Fruit fly (Drosophila melanogaster) whole organism, wandering third instar larva: Measurements from ENCODE around the gene CAH9.
A peak's percentile ranks its signal among the peaks of the same experiment; 100 is the strongest.

Source experiments
- Abd-B ChIP-seq: fragments of >200 bp; optimal IDR thresholded peaks from 2 replicates; lab custom pipeline; 2017; ENCODE audit warnings: missing biosample characterization, missing genetic modification characterization
- CG32264 ChIP-seq: fragments of 200-800 bp; sonication (Bioruptor generic); optimal IDR thresholded peaks from 2 replicates; lab custom pipeline; 2016; ENCODE audit warnings: missing biosample characterization, missing genetic modification characterization
- CG9705 ChIP-seq: fragments of 200-800 bp; sonication (Bioruptor generic); optimal IDR thresholded peaks from 2 replicates; lab custom pipeline; 2018; ENCODE audit warnings: missing biosample characterization, mild to moderate bottlenecking, missing genetic modification characterization
- CrebA ChIP-seq: fragments of 200-800 bp; sonication (Bioruptor generic); optimal IDR thresholded peaks from 2 replicates; lab custom pipeline; 2016; ENCODE audit warnings: missing biosample characterization, mild to moderate bottlenecking, missing genetic modification characterization, borderline replicate concordance
- Dfd ChIP-seq: fragments of >200 bp; optimal IDR thresholded peaks from 2 replicates; lab custom pipeline; 2017; ENCODE audit warnings: missing biosample characterization, missing genetic modification characterization
- Dif ChIP-seq: fragments of 200-275, 200-300 bp; sonication (Bioruptor generic); optimal IDR thresholded peaks from 2 replicates; lab custom pipeline; 2018; ENCODE audit warnings: missing biosample characterization, missing genetic modification characterization; ENCODE audit not compliant: partially characterized antibody
- GATAd ChIP-seq: sonication (Bioruptor generic); optimal IDR thresholded peaks from 2 replicates; lab custom pipeline; 2016; ENCODE audit warnings: missing biosample characterization, missing genetic modification characterization
- HLH106 ChIP-seq: fragments of 200-800 bp; optimal IDR thresholded peaks from 3 replicates; lab custom pipeline; 2019; ENCODE audit warnings: missing biosample characterization, mild to moderate bottlenecking, missing genetic modification characterization, moderate library complexity
- Hnf4 ChIP-seq: fragments of 200-800 bp; sonication (Bioruptor generic); optimal IDR thresholded peaks from 2 replicates; lab custom pipeline; 2016; ENCODE audit warnings: missing biosample characterization, mild to moderate bottlenecking, missing genetic modification characterization
- Hr78 ChIP-seq: fragments of >200 bp; optimal IDR thresholded peaks from 2 replicates; lab custom pipeline; 2017; ENCODE audit warnings: missing biosample characterization, missing genetic modification characterization
- Hr83 ChIP-seq: fragments of 200-300 bp; sonication (Bioruptor generic); optimal IDR thresholded peaks from 2 replicates; lab custom pipeline; 2016; ENCODE audit warnings: missing biosample characterization, mild to moderate bottlenecking, missing genetic modification characterization, moderate library complexity; ENCODE audit not compliant: poor library complexity, severe bottlenecking
- Jra ChIP-seq: sonication (Bioruptor generic); optimal IDR thresholded peaks from 2 replicates; lab custom pipeline; 2016; ENCODE audit warnings: missing biosample characterization, missing genetic modification characterization
- Mio ChIP-seq: sonication (Bioruptor generic); optimal IDR thresholded peaks from 2 replicates; lab custom pipeline; 2016; ENCODE audit warnings: missing biosample characterization, missing genetic modification characterization
- Myc ChIP-seq: fragments of >200 bp; optimal IDR thresholded peaks from 2 replicates; lab custom pipeline; 2017
- N ChIP-seq: fragments of >200 bp; optimal IDR thresholded peaks from 2 replicates; lab custom pipeline; 2018; ENCODE audit warnings: missing biosample characterization, missing external identifiers, missing genetic modification characterization
- OdsH ChIP-seq: fragments of 200-800 bp; sonication (Bioruptor generic); optimal IDR thresholded peaks from 2 replicates; lab custom pipeline; 2016; ENCODE audit warnings: missing biosample characterization, mild to moderate bottlenecking, missing genetic modification characterization
- Rel ChIP-seq, 2 experiments: fragments of 200-800 bp; sonication (Bioruptor generic) in 1 of 2; optimal IDR thresholded peaks; 2 replicates in 1 of 2; 3 replicates in 1 of 2; lab custom pipeline; 2016 to 2019; ENCODE audit warnings: mild to moderate bottlenecking in 2 of 2, missing biosample characterization in 2 of 2, missing genetic modification characterization in 2 of 2, moderate library complexity in 1 of 2
- Sp1 ChIP-seq: fragments of 200-800 bp; sonication (Bioruptor generic); optimal IDR thresholded peaks from 3 replicates; lab custom pipeline; 2019; ENCODE audit warnings: missing biosample characterization, mild to moderate bottlenecking, missing genetic modification characterization, moderate library complexity
- Vsx2 ChIP-seq: fragments of 200-300, 225-300 bp; sonication (Bioruptor generic); optimal IDR thresholded peaks from 2 replicates; lab custom pipeline; 2018; ENCODE audit warnings: missing biosample characterization, missing genetic modification characterization; ENCODE audit not compliant: partially characterized antibody
- br ChIP-seq: fragments of 200-800 bp; sonication (Bioruptor generic); optimal IDR thresholded peaks from 2 replicates; lab custom pipeline; 2016; ENCODE audit warnings: missing biosample characterization, missing genetic modification characterization
- brk ChIP-seq: fragments of 200-800 bp; sonication (Bioruptor generic); optimal IDR thresholded peaks from 2 replicates; lab custom pipeline; 2016; ENCODE audit warnings: missing biosample characterization, mild to moderate bottlenecking, missing genetic modification characterization
- dl ChIP-seq, 2 experiments: fragments of 175-275, 200-275 bp in 1 of 2; fragments of 200-275 bp in 1 of 2; sonication (Bioruptor generic); optimal IDR thresholded peaks; lab custom pipeline; 2018; ENCODE audit warnings: mild to moderate bottlenecking in 2 of 2, missing biosample characterization in 2 of 2, missing genetic modification characterization in 2 of 2, moderate library complexity in 2 of 2; ENCODE audit not compliant: partially characterized antibody in 2 of 2, insufficient read depth in 1 of 2
- dmrt93B ChIP-seq: fragments of 200-800 bp; sonication (Bioruptor generic); optimal IDR thresholded peaks from 2 replicates; lab custom pipeline; 2018; ENCODE audit warnings: missing biosample characterization, mild to moderate bottlenecking, missing genetic modification characterization
- dsf ChIP-seq: sonication (Bioruptor generic); optimal IDR thresholded peaks from 2 replicates; lab custom pipeline; 2016; ENCODE audit warnings: missing biosample characterization, missing genetic modification characterization, borderline replicate concordance
- ey ChIP-seq: fragments of 200-800 bp; sonication (Bioruptor generic); optimal IDR thresholded peaks from 2 replicates; lab custom pipeline; 2016; ENCODE audit warnings: missing biosample characterization, missing genetic modification characterization
- foxo ChIP-seq, 2 experiments: fragments of 200-800 bp; sonication (Bioruptor generic); optimal IDR thresholded peaks; 2 replicates in 1 of 2; 3 replicates in 1 of 2; lab custom pipeline; 2016 to 2017; ENCODE audit warnings: missing biosample characterization in 2 of 2, missing genetic modification characterization in 2 of 2
- fru ChIP-seq: fragments of 200-800 bp; sonication (Bioruptor generic); optimal IDR thresholded peaks from 3 replicates; lab custom pipeline; 2016; ENCODE audit warnings: missing biosample characterization, mild to moderate bottlenecking, missing genetic modification characterization
- h ChIP-seq: fragments of 200-800 bp; sonication (Bioruptor generic); optimal IDR thresholded peaks from 3 replicates; lab custom pipeline; 2016; ENCODE audit warnings: missing biosample characterization, mild to moderate bottlenecking, missing genetic modification characterization
- jim ChIP-seq: fragments of 175-275, 200-325 bp; sonication (Bioruptor generic); optimal IDR thresholded peaks from 2 replicates; lab custom pipeline; 2016; ENCODE audit warnings: missing biosample characterization, mild to moderate bottlenecking, missing genetic modification characterization
- lola ChIP-seq: fragments of >200 bp; optimal IDR thresholded peaks from 2 replicates; lab custom pipeline; 2017; ENCODE audit warnings: missing biosample characterization, missing genetic modification characterization
- pan ChIP-seq: fragments of >200 bp; optimal IDR thresholded peaks from 2 replicates; lab custom pipeline; 2017
- psq ChIP-seq: fragments of 200-800 bp; sonication (Bioruptor generic); optimal IDR thresholded peaks from 3 replicates; lab custom pipeline; 2017; ENCODE audit warnings: missing biosample characterization, mild to moderate bottlenecking, missing genetic modification characterization, moderate library complexity
- rgr ChIP-seq: fragments of 200-800 bp; sonication (Bioruptor generic); optimal IDR thresholded peaks from 3 replicates; lab custom pipeline; 2016; ENCODE audit warnings: missing biosample characterization, mild to moderate bottlenecking, missing genetic modification characterization
- sage ChIP-seq: fragments of 200-800 bp; sonication (Bioruptor generic); optimal IDR thresholded peaks from 2 replicates; lab custom pipeline; 2016; ENCODE audit warnings: missing biosample characterization, mild to moderate bottlenecking, missing genetic modification characterization
- sv ChIP-seq: fragments of 200-800 bp; sonication (Bioruptor generic); optimal IDR thresholded peaks from 3 replicates; lab custom pipeline; 2016; ENCODE audit warnings: missing biosample characterization, missing genetic modification characterization
- tai ChIP-seq: sonication (Bioruptor generic); optimal IDR thresholded peaks from 2 replicates; lab custom pipeline; 2016; ENCODE audit warnings: missing biosample characterization, missing genetic modification characterization
- usp ChIP-seq: fragments of >200 bp; optimal IDR thresholded peaks from 2 replicates; lab custom pipeline; 2017; ENCODE audit warnings: missing biosample characterization, missing genetic modification characterization
- woc ChIP-seq: sonication (Bioruptor generic); optimal IDR thresholded peaks from 2 replicates; lab custom pipeline; 2016; ENCODE audit warnings: missing biosample characterization, mild to moderate bottlenecking, missing genetic modification characterization

The CAH9 gene

dm6 chr3R:27133992-27134391 is 28.0 kb upstream of the CAH9 start:
- TF ChIP-seq br (GFP tag; lab: Kevin White, UChicago) (no peak), usp (GFP tag; lab: Kevin White, UChicago) (no peak), CG32264 (GFP tag; lab: Kevin White, UChicago) (no peak), h (GFP tag; lab: Kevin White, UChicago) (no peak), Vsx2 (GFP tag; lab: Kevin White, UChicago) (no peak), Jra (GFP tag; lab: Kevin White, UChicago) (no peak), GATAd (GFP tag; lab: Kevin White, UChicago) (no peak), Hr78 (no peak), Dif (no peak), Hr83 (GFP tag; lab: Kevin White, UChicago) (no peak), lola (GFP tag; lab: Kevin White, UChicago) (no peak), rgr (GFP tag; lab: Kevin White, UChicago) (no peak), OdsH (GFP tag; lab: Kevin White, UChicago) (no peak), pan (no peak), Rel (GFP tag; optimal IDR thresholded peaks at IDR 0.05; lab: Kevin White, UChicago) (no peak), Rel (tag; optimal IDR thresholded peaks at IDR 0.05; lab: Kevin White, UChicago) (no peak), jim (GFP tag; lab: Kevin White, UChicago) (no peak), CrebA (GFP tag; lab: Kevin White, UChicago) (no peak), HLH106 (tag; lab: Kevin White, UChicago) (no peak), fru (GFP tag; lab: Kevin White, UChicago) (no peak)
- TF ChIP-seq, all 38 proteins: peak for 0

- TF ChIP-seq HLH106 (tag; lab: Kevin White, UChicago) (peak; percentile 49), Jra (GFP tag; lab: Kevin White, UChicago) (peak; percentile 89), tai (GFP tag; lab: Kevin White, UChicago) (peak; percentile 81), psq (GFP tag; lab: Kevin White, UChicago) (peak; percentile 56), dsf (GFP tag; lab: Kevin White, UChicago) (peak; percentile 40), Dif (no peak), dmrt93B (GFP tag; lab: Kevin White, UChicago) (peak; percentile 9), usp (GFP tag; lab: Kevin White, UChicago) (no peak), CG9705 (peak; percentile 53), foxo (GFP tag; optimal IDR thresholded peaks at IDR 0.05; lab: Kevin White, UChicago) (peak in 1 of 2 experiments; percentile 71), h (GFP tag; lab: Kevin White, UChicago) (peak; percentile 93), Vsx2 (GFP tag; lab: Kevin White, UChicago) (peak; percentile 91), lola (GFP tag; lab: Kevin White, UChicago) (no peak), CrebA (GFP tag; lab: Kevin White, UChicago) (no peak), Hr83 (GFP tag; lab: Kevin White, UChicago) (peak; percentile 97), ey (GFP tag; lab: Kevin White, UChicago) (peak; percentile 44), Dfd (GFP tag; lab: Kevin White, UChicago) (no peak), pan (no peak), brk (GFP tag; lab: Kevin White, UChicago) (peak; percentile 77), br (GFP tag; lab: Kevin White, UChicago) (peak; percentile 83), jim (GFP tag; lab: Kevin White, UChicago) (peak; percentile 44), sage (GFP tag; lab: Kevin White, UChicago) (peak; percentile 58), rgr (GFP tag; lab: Kevin White, UChicago) (peak; percentile 89), OdsH (GFP tag; lab: Kevin White, UChicago) (peak; percentile 88), sv (GFP tag; lab: Kevin White, UChicago) (no peak), woc (GFP tag; lab: Kevin White, UChicago) (no peak), Myc (lab: Kevin White, UChicago) (no peak), fru (GFP tag; lab: Kevin White, UChicago) (peak; percentile 70), Hr78 (no peak), Mio (GFP tag; lab: Kevin White, UChicago) (no peak), dl (GFP tag; optimal IDR thresholded peaks at IDR 0.05; lab: Kevin White, UChicago; ENCODE audit: insufficient read depth in 1 of 2, partially characterized antibody in 2 of 2) (no peak), GATAd (GFP tag; lab: Kevin White, UChicago) (peak; percentile 93), N (GFP tag; lab: Kevin White, UChicago) (no peak), Sp1 (GFP tag; lab: Kevin White, UChicago) (peak; percentile 68), CG32264 (GFP tag; lab: Kevin White, UChicago) (no peak), Hnf4 (GFP tag; lab: Kevin White, UChicago) (peak; percentile 87), Abd-B (no peak), Rel (GFP tag; optimal IDR thresholded peaks at IDR 0.05; lab: Kevin White, UChicago) (no peak), Rel (tag; optimal IDR thresholded peaks at IDR 0.05; lab: Kevin White, UChicago) (peak; percentile 60)
Observed at dm6 chr3R:27131408-27131807, 25.4 kb upstream of the CAH9 start.
